Worm (Caenorhabditis elegans) whole organism, late embryonic: ENCODE results near the gene dgtr-1.

Experiments used
- pha-4 ChIP-seq: fragments of 150-350 bp; optimal IDR thresholded peaks from 2 replicates; lab custom pipeline; 2018; ENCODE audit warnings: missing biosample characterization, missing genetic modification reagents, missing genetic modification characterization
- sox-4 ChIP-seq: sonication (generic microtip); optimal IDR thresholded peaks from 2 replicates; lab custom pipeline; 2017; ENCODE audit warnings: mild to moderate bottlenecking, missing genetic modification characterization, inconsistent platforms, missing compliant biosample characterization
- unc-3 ChIP-seq, 2 experiments: fragments of 200-800 bp in 1 of 2; sonication (Bioruptor generic) in 1 of 2; sonication (generic microtip) in 1 of 2; conservative IDR thresholded peaks in 1 of 2; optimal IDR thresholded peaks in 1 of 2; 2 replicates each; pipeline versions ENCODE4 v1.3.6 to Lab custom; 2016 to 2022; ENCODE audit warnings: missing compliant biosample characterization in 2 of 2, missing genetic modification characterization in 2 of 2, missing genetic modification reagents in 1 of 2
- unc-42 ChIP-seq: sonication (generic microtip); optimal IDR thresholded peaks from 2 replicates; lab custom pipeline; 2016; ENCODE audit warnings: missing genotype, missing genetic modification characterization, missing compliant biosample characterization

- no peak for TF ChIP-seq unc-42
- TF ChIP-seq sox-4 (tag; lab: Kevin White, UChicago), result no peak
- TF ChIP-seq pha-4, result no peak
- TF ChIP-seq unc-3 (GFP tag; conservative IDR thresholded peaks at IDR 0.05; lab: Robert Waterston, UW), result no peak
- no peak for TF ChIP-seq unc-3 (tag; optimal IDR thresholded peaks at IDR 0.05; lab: Kevin White, UChicago)
Observed at ce11 chrV:6462606-6463005, 34.3 kb upstream of the dgtr-1 start.
